Worm (Caenorhabditis elegans) whole organism, early embryonic: ENCODE data around the gene ptc-1.

ENCODE experiments used
- B0310.2 ChIP-seq: sonication (generic microtip); optimal IDR thresholded peaks from 2 replicates; lab custom pipeline; 2016; ENCODE audit warnings: mild to moderate bottlenecking, missing genetic modification characterization, missing compliant biosample characterization
- F13C5.2 ChIP-seq: sonication (generic microtip); optimal IDR thresholded peaks from 2 replicates; lab custom pipeline; 2017; ENCODE audit warnings: mild to moderate bottlenecking, missing genetic modification characterization, inconsistent platforms, missing compliant biosample characterization
- aly-1 ChIP-seq: sonication (generic microtip); optimal IDR thresholded peaks from 2 replicates; lab custom pipeline; 2016; ENCODE audit warnings: missing genetic modification characterization, missing compliant biosample characterization
- ama-1 ChIP-seq: fragments of 150-350 bp; optimal IDR thresholded peaks from 2 replicates; lab custom pipeline; 2014
- ceh-13 ChIP-seq: fragments of 200-800 bp; sonication (Bioruptor generic); optimal IDR thresholded peaks from 2 replicates; lab custom pipeline; 2018; ENCODE audit warnings: mild to moderate bottlenecking, missing genetic modification characterization, missing compliant biosample characterization
- ceh-36 ChIP-seq: sonication (generic microtip); optimal IDR thresholded peaks from 2 replicates; lab custom pipeline; 2016; ENCODE audit warnings: missing genetic modification characterization, inconsistent platforms, missing compliant biosample characterization
- ets-7 ChIP-seq: sonication (generic microtip); optimal IDR thresholded peaks from 2 replicates; lab custom pipeline; 2016; ENCODE audit warnings: missing genotype, missing genetic modification characterization, missing compliant biosample characterization
- flt-1 ChIP-seq: fragments of 200-800 bp; sonication (Bioruptor generic); IDR thresholded peaks from 2 replicates; pipeline ENCODE4 v1.3.6; 2022; ENCODE audit warnings: missing genetic modification characterization, missing compliant biosample characterization
- hmbx-1 ChIP-seq: sonication (generic microtip); optimal IDR thresholded peaks from 2 replicates; lab custom pipeline; 2016; ENCODE audit warnings: mild to moderate bottlenecking, missing genetic modification characterization, missing compliant biosample characterization
- hmg-4 ChIP-seq: fragments of 200-800 bp; sonication (Bioruptor generic); optimal IDR thresholded peaks from 2 replicates; lab custom pipeline; 2018; ENCODE audit warnings: mild to moderate bottlenecking, missing genetic modification characterization, missing compliant biosample characterization
- hnd-1 ChIP-seq: sonication (generic microtip); optimal IDR thresholded peaks from 2 replicates; lab custom pipeline; 2016; ENCODE audit warnings: missing genetic modification characterization, missing compliant biosample characterization
- pes-1 ChIP-seq: fragments of 200-800 bp; sonication (Bioruptor generic); IDR thresholded peaks from 2 replicates; pipeline ENCODE4 v1.3.6; 2022; ENCODE audit warnings: missing genetic modification reagents, missing genetic modification characterization, missing compliant biosample characterization
- scrt-1 ChIP-seq: fragments of 200-800 bp; sonication (Bioruptor generic); IDR thresholded peaks from 2 replicates; pipeline ENCODE4 v1.3.6; 2022; ENCODE audit warnings: missing genetic modification characterization, missing compliant biosample characterization
- sea-1 ChIP-seq: fragments of 200-800 bp; sonication (Bioruptor generic); conservative IDR thresholded peaks from 2 replicates; pipeline ENCODE4 v1.3.6; 2022; ENCODE audit warnings: missing genetic modification characterization, missing compliant biosample characterization
- tbx-11 ChIP-seq: fragments of 200-800 bp; sonication (Bioruptor generic); IDR thresholded peaks from 2 replicates; pipeline ENCODE4 v1.3.6; 2022; ENCODE audit warnings: missing genetic modification characterization, missing compliant biosample characterization
- tbx-37 ChIP-seq: fragments of 200-800 bp; sonication (Bioruptor generic); conservative IDR thresholded peaks from 2 replicates; pipeline ENCODE4 v1.3.6; 2022; ENCODE audit warnings: missing genetic modification reagents, missing genetic modification characterization, missing compliant biosample characterization
- tra-4 ChIP-seq: sonication (generic microtip); optimal IDR thresholded peaks from 2 replicates; lab custom pipeline; 2017; ENCODE audit warnings: missing genetic modification characterization, missing compliant biosample characterization

The ptc-1 gene

DNA sequence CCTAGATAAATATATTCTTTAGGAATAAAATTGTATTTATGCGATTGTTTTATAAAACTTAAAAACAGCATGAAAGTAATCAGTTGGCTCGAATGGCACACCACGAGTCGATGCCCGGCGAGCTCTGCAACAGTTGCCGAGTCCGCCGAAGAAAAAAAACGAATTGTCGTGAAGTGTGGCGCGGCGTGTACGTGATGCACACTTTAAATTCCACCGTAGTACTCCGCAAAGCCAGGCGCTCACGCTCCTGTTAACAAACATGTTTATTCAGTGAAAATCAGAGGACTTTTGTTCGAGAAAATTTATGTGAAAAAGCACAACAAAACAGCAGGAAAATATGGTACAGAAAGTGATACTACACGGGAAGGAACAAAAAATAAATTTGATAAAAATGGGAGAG is 22.4 kb upstream of the ptc-1 start:
- TF ChIP-seq ama-1 (lab: Kevin White, UChicago) (no peak), sea-1 (GFP tag; lab: Robert Waterston, UW) (no peak), tra-4 (tag; lab: Kevin White, UChicago) (no peak), hnd-1 (tag; lab: Kevin White, UChicago) (no peak), flt-1 (no peak), ets-7 (tag; lab: Kevin White, UChicago) (no peak)

- no peak for TF ChIP-seq B0310.2
- no peak for TF ChIP-seq ceh-36 (tag; lab: Kevin White, UChicago)
These were observed 19.1 kb upstream of the ptc-1 start, which contains the start of gene T01H3.3 for ce11 chrII:7873843-7874372. Gene T01H3.3, minus strand, starts transcription at chrII:7873893.

- no peak for TF ChIP-seq scrt-1
These were observed 15.1 kb upstream of the ptc-1 start, which contains the start of gene T01H3.2 for ce11 chrII:7877744-7878468. Gene T01H3.2, minus strand, starts transcription at chrII:7877994.

DNA sequence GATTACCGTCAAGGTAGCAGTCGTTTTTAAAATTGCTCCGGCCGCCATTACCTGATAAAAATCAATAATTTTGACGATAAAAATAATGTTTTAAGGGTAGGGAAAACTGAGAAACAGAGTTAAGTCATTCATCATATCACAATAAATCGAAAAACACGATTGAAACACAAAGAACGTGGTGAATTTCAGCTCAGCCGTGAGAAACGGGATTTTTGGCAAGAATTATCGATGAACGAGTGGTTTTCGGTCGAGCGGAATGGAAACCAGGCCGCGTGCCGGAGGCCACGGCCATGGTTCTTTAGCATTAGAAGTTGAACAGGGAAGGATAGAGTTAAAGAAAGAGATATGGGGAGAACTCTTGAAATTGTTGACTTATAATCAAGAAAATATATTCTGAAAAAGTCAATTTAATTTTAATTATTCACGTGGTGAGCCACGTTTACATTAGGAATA is 13.7 kb upstream of the ptc-1 start, which contains the start of the genes vha-4 and T01H3.5:
Gene vha-4 (minus strand): TSS at position 51 of the 453 bp plus-strand sequence.
Gene T01H3.5 (plus strand): TSS at position 351 of the 453 bp plus-strand sequence.
- TF ChIP-seq sea-1 (GFP tag; lab: Robert Waterston, UW) (no peak), hmbx-1 (tag; lab: Kevin White, UChicago) (no peak), ets-7 (tag; lab: Kevin White, UChicago) (no peak), B0310.2 (no peak), scrt-1 (no peak), flt-1 (no peak), hmg-4 (no peak), pes-1 (GFP tag; lab: Robert Waterston, UW) (no peak), ceh-13 (GFP tag; lab: Kevin White, UChicago) (no peak), tbx-37 (no peak), ama-1 (lab: Kevin White, UChicago) (no peak)

DNA sequence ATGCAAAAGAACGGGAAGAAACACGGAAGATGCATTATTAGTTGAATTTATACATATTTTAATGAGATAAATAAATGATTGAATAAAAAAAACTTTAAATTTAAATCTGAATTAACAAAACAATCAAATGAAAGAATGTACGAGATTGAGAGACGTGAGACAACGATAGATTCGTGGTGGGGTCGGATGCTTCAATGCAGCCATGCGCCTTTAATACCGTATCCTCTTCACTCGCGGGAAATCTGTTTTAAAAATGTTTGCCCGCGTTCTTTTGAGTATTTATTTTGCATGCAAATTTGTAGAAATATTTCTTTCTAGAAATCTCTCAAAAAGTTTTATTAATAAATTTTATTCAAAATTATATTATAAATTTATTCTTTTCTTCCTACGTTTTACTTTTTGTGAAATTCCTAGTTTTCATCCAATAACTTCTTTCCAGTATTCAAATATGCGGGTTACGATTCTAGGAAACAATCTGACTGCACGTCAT is 12.6 kb upstream of the ptc-1 start, which contains the start of gene perm-1:
Gene perm-1 (plus strand): TSS at position 440 of the 490 bp plus-strand sequence.
- TF ChIP-seq pes-1 (GFP tag; lab: Robert Waterston, UW) (no peak), F13C5.2 (tag; lab: Kevin White, UChicago) (no peak), scrt-1 (no peak), tbx-11 (GFP tag; lab: Robert Waterston, UW) (no peak), ceh-13 (GFP tag; lab: Kevin White, UChicago) (no peak), flt-1 (no peak), tbx-37 (no peak), tra-4 (tag; lab: Kevin White, UChicago) (no peak), ets-7 (tag; lab: Kevin White, UChicago) (no peak), hmbx-1 (tag; lab: Kevin White, UChicago) (no peak), aly-1 (no peak), hnd-1 (tag; lab: Kevin White, UChicago) (no peak)

DNA sequence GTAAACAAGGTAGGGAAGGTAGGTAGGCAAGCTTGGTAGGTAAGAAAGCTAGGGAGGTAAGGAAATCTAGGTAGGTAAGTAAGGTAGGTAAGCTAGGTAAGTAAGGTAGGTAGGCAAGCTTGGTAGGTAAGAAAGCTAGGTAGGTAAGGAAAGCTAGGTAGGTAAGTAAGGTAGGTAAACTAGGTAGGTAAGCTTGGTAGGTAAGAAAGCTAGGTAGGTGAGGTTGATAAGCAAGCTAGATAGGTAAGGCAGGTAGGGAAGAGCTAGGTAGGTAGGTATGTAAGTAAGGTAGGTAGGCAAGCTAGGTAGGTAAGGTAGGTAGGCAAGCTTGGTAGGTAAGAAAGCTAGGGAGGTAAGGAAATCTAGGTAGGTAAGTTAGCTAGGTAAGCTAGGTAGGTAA is 9.9 kb upstream of the ptc-1 start:
- TF ChIP-seq tbx-11 (GFP tag; lab: Robert Waterston, UW) (peak; percentile 64), sea-1 (GFP tag; lab: Robert Waterston, UW) (0 out of 2 replicates have a peak, but pooled peaks have one; percentile 43)

DNA sequence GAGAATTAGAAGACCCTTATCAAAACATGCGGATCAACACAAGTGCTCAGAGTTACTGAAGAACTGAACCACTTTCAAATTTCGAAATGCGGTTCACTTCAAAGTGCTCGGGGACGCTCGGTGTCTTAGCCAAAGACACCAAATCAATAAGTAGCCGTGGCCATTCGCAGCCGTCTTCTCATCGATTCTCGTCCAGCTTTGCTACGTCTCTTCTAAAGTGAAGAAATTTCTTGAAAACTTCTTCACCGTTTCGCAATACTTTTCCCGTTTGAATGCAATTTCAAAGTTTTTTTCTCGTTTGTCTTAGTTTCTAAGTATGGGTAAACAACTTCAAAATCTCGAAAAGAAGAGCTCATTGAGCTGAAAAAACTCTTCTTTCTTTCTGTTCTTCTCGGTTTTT is 8.1 kb upstream of the ptc-1 start:
- no peak for TF ChIP-seq flt-1
- TF ChIP-seq tra-4 (tag; lab: Kevin White, UChicago): no peak
- no peak for TF ChIP-seq ama-1 (lab: Kevin White, UChicago)
- TF ChIP-seq hmg-4: no peak
- TF ChIP-seq scrt-1: no peak
- no peak for TF ChIP-seq F13C5.2 (tag; lab: Kevin White, UChicago)
- TF ChIP-seq ets-7 (tag; lab: Kevin White, UChicago): no peak
- no peak for TF ChIP-seq ceh-13 (GFP tag; lab: Kevin White, UChicago)
- TF ChIP-seq sea-1 (GFP tag; lab: Robert Waterston, UW): no peak
- TF ChIP-seq B0310.2: no peak
- TF ChIP-seq hnd-1 (tag; lab: Kevin White, UChicago): no peak
- no peak for TF ChIP-seq aly-1
- TF ChIP-seq tbx-11 (GFP tag; lab: Robert Waterston, UW): no peak

DNA sequence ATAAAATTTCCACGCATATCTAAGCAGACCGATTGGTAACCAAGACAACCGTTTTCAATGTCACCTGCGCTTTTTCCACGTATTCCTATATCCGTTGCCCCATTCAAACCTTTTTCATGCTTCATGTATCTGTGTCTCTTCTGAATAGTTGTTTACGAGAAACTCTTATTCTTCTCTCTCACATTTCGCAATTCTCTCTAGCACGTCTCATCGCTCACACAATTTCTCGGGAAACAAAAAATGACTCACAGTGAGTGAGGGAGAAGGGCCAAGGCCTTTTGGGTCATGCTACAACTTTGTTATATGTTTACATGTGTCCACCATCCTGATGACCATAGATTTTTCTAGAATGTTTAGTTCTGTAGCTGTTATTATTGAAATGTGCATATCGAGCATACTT is 5.7 kb upstream of the ptc-1 start:
- TF ChIP-seq pes-1 (GFP tag; lab: Robert Waterston, UW) (no peak), aly-1 (no peak), hmbx-1 (tag; lab: Kevin White, UChicago) (no peak), ets-7 (tag; lab: Kevin White, UChicago) (no peak), F13C5.2 (tag; lab: Kevin White, UChicago) (no peak), hmg-4 (no peak), B0310.2 (no peak), sea-1 (GFP tag; lab: Robert Waterston, UW) (no peak), ceh-13 (GFP tag; lab: Kevin White, UChicago) (no peak), hnd-1 (tag; lab: Kevin White, UChicago) (no peak), tbx-37 (no peak), ceh-36 (tag; lab: Kevin White, UChicago) (no peak), scrt-1 (no peak), tbx-11 (GFP tag; lab: Robert Waterston, UW) (no peak), tra-4 (tag; lab: Kevin White, UChicago) (no peak)
